Fruit fly (Drosophila melanogaster) whole organism, wandering third instar larva: ENCODE measurements around the gene CG5556.

Source experiments
- Abd-B ChIP-seq: fragments of >200 bp; optimal IDR thresholded peaks from 2 replicates; lab custom pipeline; 2017; ENCODE audit warnings: missing biosample characterization, missing genetic modification characterization
- CG32264 ChIP-seq: fragments of 200-800 bp; sonication (Bioruptor generic); optimal IDR thresholded peaks from 2 replicates; lab custom pipeline; 2016; ENCODE audit warnings: missing biosample characterization, missing genetic modification characterization
- Dfd ChIP-seq: fragments of >200 bp; optimal IDR thresholded peaks from 2 replicates; lab custom pipeline; 2017; ENCODE audit warnings: missing biosample characterization, missing genetic modification characterization
- HLH106 ChIP-seq: fragments of 200-800 bp; optimal IDR thresholded peaks from 3 replicates; lab custom pipeline; 2019; ENCODE audit warnings: missing biosample characterization, mild to moderate bottlenecking, missing genetic modification characterization, moderate library complexity
- Hnf4 ChIP-seq: fragments of 200-800 bp; sonication (Bioruptor generic); optimal IDR thresholded peaks from 2 replicates; lab custom pipeline; 2016; ENCODE audit warnings: missing biosample characterization, mild to moderate bottlenecking, missing genetic modification characterization
- Hr78 ChIP-seq: fragments of >200 bp; optimal IDR thresholded peaks from 2 replicates; lab custom pipeline; 2017; ENCODE audit warnings: missing biosample characterization, missing genetic modification characterization
- Jra ChIP-seq: sonication (Bioruptor generic); optimal IDR thresholded peaks from 2 replicates; lab custom pipeline; 2016; ENCODE audit warnings: missing biosample characterization, missing genetic modification characterization
- Mio ChIP-seq: sonication (Bioruptor generic); optimal IDR thresholded peaks from 2 replicates; lab custom pipeline; 2016; ENCODE audit warnings: missing biosample characterization, missing genetic modification characterization
- Myc ChIP-seq: fragments of >200 bp; optimal IDR thresholded peaks from 2 replicates; lab custom pipeline; 2017
- OdsH ChIP-seq: fragments of 200-800 bp; sonication (Bioruptor generic); optimal IDR thresholded peaks from 2 replicates; lab custom pipeline; 2016; ENCODE audit warnings: missing biosample characterization, mild to moderate bottlenecking, missing genetic modification characterization
- Sp1 ChIP-seq: fragments of 200-800 bp; sonication (Bioruptor generic); optimal IDR thresholded peaks from 3 replicates; lab custom pipeline; 2019; ENCODE audit warnings: missing biosample characterization, mild to moderate bottlenecking, missing genetic modification characterization, moderate library complexity
- Vsx2 ChIP-seq: fragments of 200-300, 225-300 bp; sonication (Bioruptor generic); optimal IDR thresholded peaks from 2 replicates; lab custom pipeline; 2018; ENCODE audit warnings: missing biosample characterization, missing genetic modification characterization; ENCODE audit not compliant: partially characterized antibody
- br ChIP-seq: fragments of 200-800 bp; sonication (Bioruptor generic); optimal IDR thresholded peaks from 2 replicates; lab custom pipeline; 2016; ENCODE audit warnings: missing biosample characterization, missing genetic modification characterization
- dmrt93B ChIP-seq: fragments of 200-800 bp; sonication (Bioruptor generic); optimal IDR thresholded peaks from 2 replicates; lab custom pipeline; 2018; ENCODE audit warnings: missing biosample characterization, mild to moderate bottlenecking, missing genetic modification characterization
- dsf ChIP-seq: sonication (Bioruptor generic); optimal IDR thresholded peaks from 2 replicates; lab custom pipeline; 2016; ENCODE audit warnings: missing biosample characterization, missing genetic modification characterization, borderline replicate concordance
- ey ChIP-seq: fragments of 200-800 bp; sonication (Bioruptor generic); optimal IDR thresholded peaks from 2 replicates; lab custom pipeline; 2016; ENCODE audit warnings: missing biosample characterization, missing genetic modification characterization
- foxo ChIP-seq, 2 experiments: fragments of 200-800 bp; sonication (Bioruptor generic); optimal IDR thresholded peaks; 2 replicates in 1 of 2; 3 replicates in 1 of 2; lab custom pipeline; 2016 to 2017; ENCODE audit warnings: missing biosample characterization in 2 of 2, missing genetic modification characterization in 2 of 2
- fru ChIP-seq: fragments of 200-800 bp; sonication (Bioruptor generic); optimal IDR thresholded peaks from 3 replicates; lab custom pipeline; 2016; ENCODE audit warnings: missing biosample characterization, mild to moderate bottlenecking, missing genetic modification characterization
- h ChIP-seq: fragments of 200-800 bp; sonication (Bioruptor generic); optimal IDR thresholded peaks from 3 replicates; lab custom pipeline; 2016; ENCODE audit warnings: missing biosample characterization, mild to moderate bottlenecking, missing genetic modification characterization
- jim ChIP-seq: fragments of 175-275, 200-325 bp; sonication (Bioruptor generic); optimal IDR thresholded peaks from 2 replicates; lab custom pipeline; 2016; ENCODE audit warnings: missing biosample characterization, mild to moderate bottlenecking, missing genetic modification characterization
- lola ChIP-seq: fragments of >200 bp; optimal IDR thresholded peaks from 2 replicates; lab custom pipeline; 2017; ENCODE audit warnings: missing biosample characterization, missing genetic modification characterization
- pan ChIP-seq: fragments of >200 bp; optimal IDR thresholded peaks from 2 replicates; lab custom pipeline; 2017
- psq ChIP-seq: fragments of 200-800 bp; sonication (Bioruptor generic); optimal IDR thresholded peaks from 3 replicates; lab custom pipeline; 2017; ENCODE audit warnings: missing biosample characterization, mild to moderate bottlenecking, missing genetic modification characterization, moderate library complexity
- rgr ChIP-seq: fragments of 200-800 bp; sonication (Bioruptor generic); optimal IDR thresholded peaks from 3 replicates; lab custom pipeline; 2016; ENCODE audit warnings: missing biosample characterization, mild to moderate bottlenecking, missing genetic modification characterization
- sage ChIP-seq: fragments of 200-800 bp; sonication (Bioruptor generic); optimal IDR thresholded peaks from 2 replicates; lab custom pipeline; 2016; ENCODE audit warnings: missing biosample characterization, mild to moderate bottlenecking, missing genetic modification characterization
- sv ChIP-seq: fragments of 200-800 bp; sonication (Bioruptor generic); optimal IDR thresholded peaks from 3 replicates; lab custom pipeline; 2016; ENCODE audit warnings: missing biosample characterization, missing genetic modification characterization
- usp ChIP-seq: fragments of >200 bp; optimal IDR thresholded peaks from 2 replicates; lab custom pipeline; 2017; ENCODE audit warnings: missing biosample characterization, missing genetic modification characterization
- woc ChIP-seq: sonication (Bioruptor generic); optimal IDR thresholded peaks from 2 replicates; lab custom pipeline; 2016; ENCODE audit warnings: missing biosample characterization, mild to moderate bottlenecking, missing genetic modification characterization

Gene CG5556

DNA sequence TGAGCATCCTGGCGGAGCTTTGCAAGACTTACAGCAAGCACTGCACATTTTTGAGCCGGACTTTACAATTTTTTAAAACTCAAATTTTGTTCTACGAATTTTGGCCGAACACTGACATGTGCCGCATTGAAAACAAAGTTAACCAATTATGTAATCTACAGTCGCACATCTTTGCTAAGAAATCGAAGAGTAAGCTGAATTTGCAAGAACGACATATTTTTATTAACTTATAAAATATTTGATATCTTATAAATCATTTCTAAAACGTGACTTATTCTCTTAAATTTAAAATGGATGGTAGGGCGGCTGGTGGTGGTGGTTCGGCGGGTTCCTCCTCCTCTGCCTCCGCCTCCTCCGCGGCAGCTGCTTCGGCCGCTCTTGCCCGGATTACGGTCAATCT, at the start of gene CG5556:
TSS of gene CG5556 (minus strand) at position 101 of the 400 bp plus-strand sequence.
- TF ChIP-seq Abd-B (GFP tag; lab: Kevin White, UChicago) = no peak
- TF ChIP-seq sage = no peak
- TF ChIP-seq, all 38 proteins: peak for 0

dm6 chr2L:1399434-1399833, 46.8 kb upstream of the CG5556 start:
- TF ChIP-seq Mio (GFP tag; lab: Kevin White, UChicago) (no peak), HLH106 (tag; lab: Kevin White, UChicago) (no peak), lola (GFP tag; lab: Kevin White, UChicago) (no peak), CG32264 (GFP tag; lab: Kevin White, UChicago) (no peak), ey (GFP tag; lab: Kevin White, UChicago) (no peak), Abd-B (GFP tag; lab: Kevin White, UChicago) (no peak)

DNA sequence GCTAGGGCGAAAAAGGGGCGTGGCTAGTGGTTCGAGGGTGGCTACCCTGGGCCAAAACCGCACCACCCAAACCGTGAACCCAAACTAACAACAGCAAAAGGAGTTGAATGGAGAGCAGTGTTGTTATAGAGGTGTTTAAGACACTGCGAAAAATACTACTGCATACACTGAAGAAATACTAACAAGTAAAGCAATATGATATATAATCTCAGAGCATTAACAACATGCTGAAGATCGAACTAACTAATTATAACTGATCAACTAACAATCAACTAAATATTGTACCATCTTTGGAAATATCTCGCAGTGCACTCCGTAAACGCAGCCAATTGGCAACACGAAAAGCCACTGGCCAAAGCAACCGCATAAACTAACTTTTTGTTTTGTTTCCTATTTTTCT, 40.9 kb upstream of the CG5556 start:
- TF ChIP-seq foxo (GFP tag; optimal IDR thresholded peaks at IDR 0.05; lab: Kevin White, UChicago) (peak in 1 of 2 experiments; percentile 17), dsf (no peak)

DNA sequence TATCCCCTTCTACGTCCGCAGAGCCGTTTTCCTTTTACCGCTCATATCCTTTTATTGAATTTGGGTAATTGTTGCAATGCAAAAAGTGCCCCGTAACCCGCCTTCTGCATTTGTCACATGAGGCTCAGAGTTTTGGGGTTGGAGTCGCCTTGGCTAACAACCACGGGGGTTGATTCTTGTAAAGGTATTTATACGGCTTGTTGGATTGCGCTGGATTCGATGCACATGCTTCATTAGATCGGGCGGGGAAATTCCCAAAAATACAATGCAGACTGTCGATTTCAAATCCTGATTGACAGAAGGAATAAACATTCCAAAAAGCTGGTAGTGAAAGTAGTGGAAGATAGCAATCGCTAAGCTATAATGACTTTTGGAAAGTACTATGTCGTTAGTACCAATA, 37.6 kb upstream of the CG5556 start:
- TF ChIP-seq psq (no peak), OdsH (GFP tag; lab: Kevin White, UChicago) (no peak), sage (no peak), Abd-B (GFP tag; lab: Kevin White, UChicago) (no peak), h (GFP tag; lab: Kevin White, UChicago) (no peak), Dfd (GFP tag; lab: Kevin White, UChicago) (no peak), br (GFP tag; lab: Kevin White, UChicago) (no peak), lola (GFP tag; lab: Kevin White, UChicago) (no peak), rgr (GFP tag; lab: Kevin White, UChicago) (no peak), Vsx2 (GFP tag; lab: Kevin White, UChicago) (no peak), Myc (lab: Kevin White, UChicago) (no peak), sv (no peak), woc (no peak), Sp1 (no peak), dsf (no peak), usp (GFP tag; lab: Kevin White, UChicago) (no peak), Jra (GFP tag; lab: Kevin White, UChicago) (no peak), fru (GFP tag; lab: Kevin White, UChicago) (no peak)

dm6 chr2L:1387811-1388210, 35.1 kb upstream of the CG5556 start:
- TF ChIP-seq jim (GFP tag; lab: Kevin White, UChicago) = no peak
- TF ChIP-seq ey (GFP tag; lab: Kevin White, UChicago) = peak; percentile 1
- peak; percentile 14 for TF ChIP-seq h (GFP tag; lab: Kevin White, UChicago)
- peak in 1 of 2 experiments; percentile 12 for TF ChIP-seq foxo (GFP tag; optimal IDR thresholded peaks at IDR 0.05; lab: Kevin White, UChicago)

DNA sequence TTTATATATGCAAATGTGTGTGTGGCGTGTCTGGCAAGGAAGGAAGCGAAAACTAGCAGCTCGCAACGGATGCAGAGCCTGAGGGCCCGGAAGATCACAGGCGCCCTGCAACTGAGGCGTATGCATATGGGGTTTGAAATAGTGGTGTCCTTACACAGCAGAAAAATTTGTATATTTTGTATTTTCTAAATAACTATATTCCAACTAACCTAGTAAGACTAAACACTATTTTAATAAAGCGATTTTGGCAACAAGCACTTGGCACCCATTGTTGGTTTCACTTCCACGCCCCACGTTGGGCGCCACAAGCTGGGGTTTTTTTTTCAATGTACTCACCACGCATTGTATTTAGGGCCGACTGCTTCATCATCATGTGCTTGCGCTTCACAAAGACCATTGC, 33.8 kb upstream of the CG5556 start:
- TF ChIP-seq Vsx2 (GFP tag; lab: Kevin White, UChicago) (no peak), pan (lab: Kevin White, UChicago) (no peak), ey (GFP tag; lab: Kevin White, UChicago) (no peak), foxo (GFP tag; optimal IDR thresholded peaks at IDR 0.05; lab: Kevin White, UChicago) (no peak), dmrt93B (GFP tag; lab: Kevin White, UChicago) (no peak), Hr78 (GFP tag; lab: Kevin White, UChicago) (no peak), woc (no peak), Hnf4 (GFP tag; lab: Kevin White, UChicago) (no peak), Mio (GFP tag; lab: Kevin White, UChicago) (no peak), Abd-B (GFP tag; lab: Kevin White, UChicago) (no peak)

DNA sequence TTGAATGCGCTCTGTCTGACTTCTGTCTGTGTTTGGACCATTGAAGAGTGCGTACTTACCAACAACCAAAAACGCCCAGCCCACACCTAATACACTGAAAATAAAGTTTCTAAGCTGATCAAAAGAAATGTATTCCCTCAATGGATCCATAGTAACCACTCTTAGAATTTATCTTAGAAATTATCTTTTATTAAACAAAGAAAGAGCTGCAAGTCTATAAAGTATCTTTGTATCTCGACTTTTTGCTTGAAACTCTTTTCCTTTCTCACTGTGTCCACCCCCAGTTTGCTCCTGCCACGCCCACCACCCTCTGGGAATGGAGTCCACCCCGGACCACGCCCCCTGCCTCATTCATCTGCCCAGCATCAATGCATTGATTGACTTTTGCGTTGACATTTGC, 25.0 kb upstream of the CG5556 start:
- no peak for TF ChIP-seq h (GFP tag; lab: Kevin White, UChicago)
- peak in 1 of 2 experiments; percentile 4 for TF ChIP-seq foxo (GFP tag; optimal IDR thresholded peaks at IDR 0.05; lab: Kevin White, UChicago)
